Fruit fly (Drosophila melanogaster) whole organism, adult: ENCODE measurements around the gene Dscam4.

Experiments used
- CG11617 ChIP-seq: fragments of 200-800 bp; sonication (Bioruptor generic); optimal IDR thresholded peaks from 2 replicates; lab custom pipeline; 2017; ENCODE audit warnings: mild to moderate bottlenecking, missing biosample characterization, missing genetic modification reagents, missing genetic modification characterization
- CG14711 ChIP-seq: fragments of 200-800 bp; sonication (Bioruptor generic); optimal IDR thresholded peaks from 2 replicates; lab custom pipeline; 2018; ENCODE audit warnings: missing biosample characterization, mild to moderate bottlenecking, missing genetic modification characterization, moderate library complexity
- CG33017 ChIP-seq: fragments of 200-800 bp; sonication (Bioruptor generic); optimal IDR thresholded peaks from 2 replicates; lab custom pipeline; 2018; ENCODE audit warnings: missing biosample characterization, mild to moderate bottlenecking, missing genetic modification characterization, moderate library complexity
- CG5204 ChIP-seq: fragments of 200-800 bp; sonication (Bioruptor generic); optimal IDR thresholded peaks from 2 replicates; lab custom pipeline; 2016; ENCODE audit warnings: missing biosample characterization, missing genetic modification characterization
- CG7045 ChIP-seq: fragments of 200-800 bp; sonication (Bioruptor generic); optimal IDR thresholded peaks from 2 replicates; lab custom pipeline; 2017; ENCODE audit warnings: missing biosample characterization, mild to moderate bottlenecking, missing genetic modification characterization
- Crg-1 ChIP-seq: fragments of 200-800 bp; sonication (Bioruptor generic); optimal IDR thresholded peaks from 2 replicates; lab custom pipeline; 2016; ENCODE audit warnings: missing biosample characterization, missing genetic modification characterization
- Hr96 ChIP-seq: fragments of 200-800 bp; sonication (Bioruptor generic); optimal IDR thresholded peaks from 2 replicates; lab custom pipeline; 2016; ENCODE audit warnings: missing biosample characterization, missing genetic modification characterization
- cic ChIP-seq: fragments of 200-800 bp; sonication (Bioruptor generic); optimal IDR thresholded peaks from 2 replicates; lab custom pipeline; 2017; ENCODE audit warnings: missing biosample characterization, mild to moderate bottlenecking, missing genetic modification characterization, moderate library complexity
- kay ChIP-seq: fragments of 200-800 bp; sonication (Bioruptor generic); peaks from one replicate; lab custom pipeline; 2016; ENCODE audit warnings: missing biosample characterization, missing genetic modification characterization, borderline replicate concordance
- ovo ChIP-seq: fragments of 200-800 bp; sonication (Bioruptor generic); optimal IDR thresholded peaks from 2 replicates; lab custom pipeline; 2016; ENCODE audit warnings: missing biosample characterization, missing genetic modification characterization
- tj ChIP-seq: fragments of 200-800 bp; sonication (Bioruptor generic); optimal IDR thresholded peaks from 3 replicates; lab custom pipeline; 2017; ENCODE audit warnings: missing biosample characterization, mild to moderate bottlenecking, missing genetic modification characterization, moderate library complexity
- toe ChIP-seq: fragments of 200-800 bp; sonication (Bioruptor generic); optimal IDR thresholded peaks from 2 replicates; lab custom pipeline; 2016; ENCODE audit warnings: missing biosample characterization, missing genetic modification characterization

DNA sequence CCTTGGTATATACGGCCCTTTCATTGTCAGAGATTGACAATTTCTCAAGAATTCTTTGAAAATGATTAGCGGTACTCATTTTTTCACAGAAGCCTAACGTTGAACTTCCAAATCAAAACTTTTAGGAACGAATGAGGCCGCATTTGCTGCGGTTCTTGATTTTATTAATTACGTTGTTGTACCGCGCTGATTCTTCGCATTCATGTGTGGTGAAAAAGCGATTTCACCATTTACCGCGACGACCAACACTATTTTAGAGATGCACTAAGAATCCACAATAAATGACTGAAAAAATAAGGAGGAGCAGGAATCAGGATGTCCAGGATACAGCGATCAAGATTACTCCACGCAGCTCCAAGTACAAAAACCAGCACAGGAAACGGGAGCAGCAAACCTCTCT, 65.5 kb downstream of the Dscam4 start, which contains the start of the genes CG7194 and Sbp2:
- TF ChIP-seq CG11617: peak; percentile 9
- TF ChIP-seq CG33017 (tag; lab: Kevin White, UChicago): peak; percentile 25
- TF ChIP-seq kay (GFP tag; lab: Kevin White, UChicago): no peak
- no peak for TF ChIP-seq Hr96
- TF ChIP-seq tj (GFP tag; lab: Kevin White, UChicago): no peak
- TF ChIP-seq CG14711: no peak
- no peak for TF ChIP-seq cic (GFP tag; lab: Kevin White, UChicago)
- no peak for TF ChIP-seq Crg-1 (GFP tag; lab: Kevin White, UChicago)
- no peak for TF ChIP-seq CG5204 (GFP tag; lab: Kevin White, UChicago)
- no peak for TF ChIP-seq toe (GFP tag; lab: Kevin White, UChicago)
- TF ChIP-seq CG7045 (GFP tag; lab: Kevin White, UChicago): no peak
- TF ChIP-seq ovo: no peak
